Worm (Caenorhabditis elegans): Measurements from ENCODE around the gene C32D5.7.

DNA sequence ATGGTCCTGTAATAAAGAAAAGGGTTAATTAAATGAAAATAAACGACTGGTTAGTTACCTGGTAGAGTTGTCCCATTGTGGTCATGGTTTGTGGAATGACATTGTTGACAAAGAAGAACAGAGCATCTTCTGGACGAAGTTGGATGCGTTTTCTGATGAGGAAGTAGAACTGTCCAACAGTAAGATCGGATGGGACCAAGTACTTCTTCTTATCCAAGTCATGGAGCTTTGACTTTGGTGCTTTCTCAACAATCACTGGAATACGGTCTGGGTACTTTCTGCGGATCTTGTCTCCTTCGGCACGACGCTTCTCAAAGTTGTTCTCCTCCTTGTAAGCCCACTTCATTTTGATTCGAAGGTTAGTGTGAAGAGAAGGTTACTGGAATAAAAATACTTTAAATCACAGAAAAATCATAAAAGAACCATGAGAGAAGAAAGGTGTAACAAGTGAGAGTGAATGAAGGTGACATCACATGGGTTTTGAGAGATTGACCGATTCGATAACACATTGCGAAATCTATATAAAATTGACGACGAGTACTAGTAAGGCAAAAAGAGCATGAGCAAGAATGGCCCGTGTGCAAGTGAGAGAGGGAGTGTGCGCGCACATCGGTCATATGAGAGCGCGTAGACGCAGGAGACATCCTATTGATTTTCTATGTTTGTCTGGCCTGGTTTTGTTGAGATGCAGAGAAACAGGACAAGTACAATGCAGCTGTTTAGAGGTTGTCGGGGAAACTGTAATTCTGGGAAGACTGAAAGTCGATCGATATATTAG, 7.7 kb upstream of the C32D5.7 start, which contains the start of gene lgg-1:
- no peak for TF ChIP-seq him-1 (tag; optimal IDR thresholded peaks at IDR 0.05)
- no peak for TF ChIP-seq W03F9.2 (tag; optimal IDR thresholded peaks at IDR 0.05)
- no peak for TF ChIP-seq dao-5 (tag; optimal IDR thresholded peaks at IDR 0.05)
